Worm (Caenorhabditis elegans) whole organism, L2 larva: ENCODE results near the gene nfx-1.

Experiments
- F13H6.1 ChIP-seq: sonication (generic microtip); optimal IDR thresholded peaks from 2 replicates; lab custom pipeline; 2016; ENCODE audit warnings: missing genetic modification characterization, missing compliant biosample characterization
- aly-2 ChIP-seq: fragments of 150-350 bp; optimal IDR thresholded peaks from 2 replicates; lab custom pipeline; 2014; ENCODE audit warnings: missing biosample characterization, missing genetic modification characterization
- dmd-4 ChIP-seq: sonication (generic microtip); optimal IDR thresholded peaks from 2 replicates; lab custom pipeline; 2017; ENCODE audit warnings: missing biosample characterization, missing genetic modification characterization
- elt-1 ChIP-seq: fragments of 150-350 bp; optimal IDR thresholded peaks from 2 replicates; lab custom pipeline; 2014; ENCODE audit warnings: missing biosample characterization, missing genetic modification characterization
- lin-13 ChIP-seq: fragments of 150-350 bp; optimal IDR thresholded peaks from 2 replicates; lab custom pipeline; 2014; ENCODE audit warnings: missing biosample characterization, missing genetic modification reagents, missing genetic modification characterization
- lsy-2 ChIP-seq, 2 experiments: fragments of 150-350 bp in 1 of 2; sonication (generic microtip) in 1 of 2; optimal IDR thresholded peaks; 2 replicates each; lab custom pipeline; 2014 to 2017; ENCODE audit warnings: missing biosample characterization in 2 of 2, missing genetic modification characterization in 2 of 2
- mab-5 ChIP-seq: fragments of 150-350 bp; optimal IDR thresholded peaks from 2 replicates; lab custom pipeline; 2014; ENCODE audit warnings: missing biosample characterization, missing genetic modification characterization
- nhr-11 ChIP-seq: fragments of 150-350 bp; optimal IDR thresholded peaks from 2 replicates; lab custom pipeline; 2014; ENCODE audit warnings: missing biosample characterization, missing genetic modification characterization
- nhr-12 ChIP-seq: fragments of 150-350 bp; optimal IDR thresholded peaks from 2 replicates; lab custom pipeline; 2014; ENCODE audit warnings: missing biosample characterization, missing genetic modification characterization
- nhr-77 ChIP-seq: fragments of 150-350 bp; optimal IDR thresholded peaks from 2 replicates; lab custom pipeline; 2014; ENCODE audit warnings: missing biosample characterization, missing genetic modification characterization
- skn-1 ChIP-seq: sonication (generic microtip); optimal IDR thresholded peaks from 2 replicates; lab custom pipeline; 2017; ENCODE audit warnings: missing biosample characterization, missing genetic modification characterization
- unc-55 ChIP-seq: fragments of 150-350 bp; sonication (generic microtip); optimal IDR thresholded peaks from 3 replicates; lab custom pipeline; 2014; ENCODE audit warnings: missing biosample characterization, missing genetic modification reagents, missing genetic modification characterization
- unc-62 ChIP-seq: fragments of 150-350 bp; optimal IDR thresholded peaks from 2 replicates; lab custom pipeline; 2014; ENCODE audit warnings: missing biosample characterization, missing genetic modification reagents, missing genetic modification characterization
- zag-1 ChIP-seq: fragments of 150-350 bp; optimal IDR thresholded peaks from 2 replicates; lab custom pipeline; 2014; ENCODE audit warnings: missing biosample characterization, missing genetic modification characterization

DNA sequence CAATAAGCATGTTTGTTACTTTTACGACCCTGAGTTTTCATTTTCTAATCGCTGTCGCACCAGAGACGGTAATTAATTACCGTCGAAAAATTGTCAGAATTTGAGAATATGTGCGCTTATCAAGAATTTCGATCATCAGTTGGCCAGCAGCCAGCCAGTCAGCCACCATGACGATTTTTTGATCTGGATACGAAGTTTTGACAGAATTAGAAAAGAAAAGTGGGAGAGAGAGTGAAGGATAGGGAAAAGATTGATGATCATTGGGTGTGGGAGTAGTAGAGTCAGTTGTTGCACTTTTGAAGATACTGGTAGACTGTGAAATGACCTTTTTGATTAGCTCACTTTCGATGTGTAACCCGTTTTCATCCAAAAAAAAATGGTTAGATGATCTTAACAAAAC lies 10.8 kb upstream of the nfx-1 start:
- TF ChIP-seq mab-5 (tag; lab: Kevin White, UChicago) = peak; percentile 9
- no peak for TF ChIP-seq aly-2 (tag; lab: Kevin White, UChicago)
- TF ChIP-seq unc-62 (GFP tag; lab: Kevin White, UChicago) = peak; percentile 7
- no peak for TF ChIP-seq nhr-77 (tag; lab: Kevin White, UChicago)
- TF ChIP-seq elt-1 = peak; percentile 31
- TF ChIP-seq nhr-11 = no peak
- peak; percentile 21 for TF ChIP-seq F13H6.1 (tag; lab: Kevin White, UChicago)
- no peak for TF ChIP-seq unc-55 (GFP tag; lab: Kevin White, UChicago)
- TF ChIP-seq lin-13 (GFP tag; lab: Kevin White, UChicago) = peak; percentile 33
- no peak for TF ChIP-seq skn-1 (tag; lab: Kevin White, UChicago)
- no peak for TF ChIP-seq dmd-4
- TF ChIP-seq lsy-2 (tag; optimal IDR thresholded peaks at IDR 0.05; lab: Kevin White, UChicago) = peak in 1 of 2 experiments; percentile 28
- no peak for TF ChIP-seq nhr-12 (tag; lab: Kevin White, UChicago)
- no peak for TF ChIP-seq zag-1 (tag; lab: Kevin White, UChicago)
